Fruit fly (Drosophila melanogaster): Measurements from ENCODE around the gene CG14740.

Gene CG14740

dm6 chr3R:12062844-12063243, at the start of gene CG14740:
TSS of gene CG14740 (minus strand) at chr3R:12062944.
- TF ChIP-seq Sin3A (optimal IDR thresholded peaks at IDR 0.05) = no peak
- TF ChIP-seq Myc (optimal IDR thresholded peaks at IDR 0.05) = no peak
- no peak for TF ChIP-seq h (optimal IDR thresholded peaks at IDR 0.05)
- TF ChIP-seq ttk (optimal IDR thresholded peaks at IDR 0.05) = no peak
- TF ChIP-seq insv (optimal IDR thresholded peaks at IDR 0.05) = no peak

- TF ChIP-seq insv (optimal IDR thresholded peaks at IDR 0.05) (no peak), Sin3A (optimal IDR thresholded peaks at IDR 0.05) (no peak), ttk (optimal IDR thresholded peaks at IDR 0.05) (no peak), psq (optimal IDR thresholded peaks at IDR 0.05) (no peak), h (optimal IDR thresholded peaks at IDR 0.05) (no peak), Myc (optimal IDR thresholded peaks at IDR 0.05) (no peak)
Measured at dm6 chr3R:12094588-12094987, 31.8 kb upstream of the CG14740 start, which contains the start of gene dpr17. TSS of gene dpr17 (plus strand) at chr3R:12094876.

- TF ChIP-seq insv (optimal IDR thresholded peaks at IDR 0.05) (no peak), Sin3A (optimal IDR thresholded peaks at IDR 0.05) (no peak), psq (optimal IDR thresholded peaks at IDR 0.05) (no peak), h (optimal IDR thresholded peaks at IDR 0.05) (no peak), Myc (optimal IDR thresholded peaks at IDR 0.05) (no peak), ttk (optimal IDR thresholded peaks at IDR 0.05) (no peak)
Measured at dm6 chr3R:12090549-12090948, 27.8 kb upstream of the CG14740 start, which contains the start of gene ATP8B. TSS of gene ATP8B (minus strand) at chr3R:12090612.

- TF ChIP-seq h (optimal IDR thresholded peaks at IDR 0.05) = no peak
- TF ChIP-seq psq (optimal IDR thresholded peaks at IDR 0.05) = no peak
Measured at dm6 chr3R:12083537-12083936, 20.8 kb upstream of the CG14740 start.

- no peak for TF ChIP-seq ttk (optimal IDR thresholded peaks at IDR 0.05)
- no peak for TF ChIP-seq Sin3A (optimal IDR thresholded peaks at IDR 0.05)
- no peak for TF ChIP-seq insv (optimal IDR thresholded peaks at IDR 0.05)
- TF ChIP-seq psq (optimal IDR thresholded peaks at IDR 0.05) = no peak
- TF ChIP-seq Myc (optimal IDR thresholded peaks at IDR 0.05) = no peak
- TF ChIP-seq h (optimal IDR thresholded peaks at IDR 0.05) = no peak
Measured at dm6 chr3R:12080370-12080968, 17.7 kb upstream of the CG14740 start.

- TF ChIP-seq Sin3A (optimal IDR thresholded peaks at IDR 0.05) (no peak), insv (optimal IDR thresholded peaks at IDR 0.05) (no peak), Myc (optimal IDR thresholded peaks at IDR 0.05) (no peak), ttk (optimal IDR thresholded peaks at IDR 0.05) (no peak), h (optimal IDR thresholded peaks at IDR 0.05) (no peak), psq (optimal IDR thresholded peaks at IDR 0.05) (no peak)
Measured at dm6 chr3R:12078961-12079360, 16.2 kb upstream of the CG14740 start.

- TF ChIP-seq h (optimal IDR thresholded peaks at IDR 0.05) (no peak), ttk (optimal IDR thresholded peaks at IDR 0.05) (no peak), psq (optimal IDR thresholded peaks at IDR 0.05) (no peak), Myc (optimal IDR thresholded peaks at IDR 0.05) (no peak), Sin3A (optimal IDR thresholded peaks at IDR 0.05) (no peak), insv (optimal IDR thresholded peaks at IDR 0.05) (no peak)
Measured at dm6 chr3R:12049113-12049512, 13.6 kb downstream of the CG14740 start, which contains the start of gene CG14739. TSS of gene CG14739 (minus strand) at chr3R:12049213.

dm6 chr3R:12040228-12040627, 22.5 kb downstream of the CG14740 start, which contains the start of gene CG14736:
TSS of gene CG14736 (plus strand) at chr3R:12040528.
- TF ChIP-seq Sin3A (optimal IDR thresholded peaks at IDR 0.05) (no peak), ttk (optimal IDR thresholded peaks at IDR 0.05) (no peak), psq (optimal IDR thresholded peaks at IDR 0.05) (no peak), Myc (optimal IDR thresholded peaks at IDR 0.05) (no peak), h (optimal IDR thresholded peaks at IDR 0.05) (no peak), insv (optimal IDR thresholded peaks at IDR 0.05) (no peak)

dm6 chr3R:12032842-12033241, 29.9 kb downstream of the CG14740 start, which contains the start of gene ssp5:
TSS of gene ssp5 (plus strand) at chr3R:12033142.
- TF ChIP-seq Sin3A (optimal IDR thresholded peaks at IDR 0.05) (no peak), Myc (optimal IDR thresholded peaks at IDR 0.05) (no peak), psq (optimal IDR thresholded peaks at IDR 0.05) (no peak), ttk (optimal IDR thresholded peaks at IDR 0.05) (no peak), insv (optimal IDR thresholded peaks at IDR 0.05) (no peak), h (optimal IDR thresholded peaks at IDR 0.05) (no peak)

- TF ChIP-seq Myc (optimal IDR thresholded peaks at IDR 0.05) (no peak), ttk (optimal IDR thresholded peaks at IDR 0.05) (no peak), Sin3A (optimal IDR thresholded peaks at IDR 0.05) (no peak), psq (optimal IDR thresholded peaks at IDR 0.05) (no peak), insv (optimal IDR thresholded peaks at IDR 0.05) (no peak), h (optimal IDR thresholded peaks at IDR 0.05) (no peak)
Measured at dm6 chr3R:12031657-12032056, 31.1 kb downstream of the CG14740 start, which contains the start of the genes CG31358, CG42504 and CG42505. TSS of gene CG31358 (minus strand) at chr3R:12031757. TSS of gene CG42504 (minus strand) at chr3R:12031757. TSS of gene CG42505 (minus strand) at chr3R:12031757.

- TF ChIP-seq insv (optimal IDR thresholded peaks at IDR 0.05) = no peak
- TF ChIP-seq Sin3A (optimal IDR thresholded peaks at IDR 0.05) = no peak
- no peak for TF ChIP-seq psq (optimal IDR thresholded peaks at IDR 0.05)
- no peak for TF ChIP-seq ttk (optimal IDR thresholded peaks at IDR 0.05)
- no peak for TF ChIP-seq h (optimal IDR thresholded peaks at IDR 0.05)
- no peak for TF ChIP-seq Myc (optimal IDR thresholded peaks at IDR 0.05)
Measured at dm6 chr3R:12020987-12021386, 41.8 kb downstream of the CG14740 start.

- TF ChIP-seq Sin3A (optimal IDR thresholded peaks at IDR 0.05) (no peak), psq (optimal IDR thresholded peaks at IDR 0.05) (no peak), Myc (optimal IDR thresholded peaks at IDR 0.05) (no peak), ttk (optimal IDR thresholded peaks at IDR 0.05) (no peak), insv (optimal IDR thresholded peaks at IDR 0.05) (no peak), h (optimal IDR thresholded peaks at IDR 0.05) (no peak)
Measured at dm6 chr3R:12016828-12017280, 45.9 kb downstream of the CG14740 start, which contains the start of the genes DCAF12 and Spt3. TSS of gene DCAF12 (minus strand) at chr3R:12017031. TSS of gene Spt3 (plus strand) at chr3R:12017156.
